Fruit fly (Drosophila melanogaster): ENCODE measurements around the gene CG43737.

The CG43737 gene

DNA sequence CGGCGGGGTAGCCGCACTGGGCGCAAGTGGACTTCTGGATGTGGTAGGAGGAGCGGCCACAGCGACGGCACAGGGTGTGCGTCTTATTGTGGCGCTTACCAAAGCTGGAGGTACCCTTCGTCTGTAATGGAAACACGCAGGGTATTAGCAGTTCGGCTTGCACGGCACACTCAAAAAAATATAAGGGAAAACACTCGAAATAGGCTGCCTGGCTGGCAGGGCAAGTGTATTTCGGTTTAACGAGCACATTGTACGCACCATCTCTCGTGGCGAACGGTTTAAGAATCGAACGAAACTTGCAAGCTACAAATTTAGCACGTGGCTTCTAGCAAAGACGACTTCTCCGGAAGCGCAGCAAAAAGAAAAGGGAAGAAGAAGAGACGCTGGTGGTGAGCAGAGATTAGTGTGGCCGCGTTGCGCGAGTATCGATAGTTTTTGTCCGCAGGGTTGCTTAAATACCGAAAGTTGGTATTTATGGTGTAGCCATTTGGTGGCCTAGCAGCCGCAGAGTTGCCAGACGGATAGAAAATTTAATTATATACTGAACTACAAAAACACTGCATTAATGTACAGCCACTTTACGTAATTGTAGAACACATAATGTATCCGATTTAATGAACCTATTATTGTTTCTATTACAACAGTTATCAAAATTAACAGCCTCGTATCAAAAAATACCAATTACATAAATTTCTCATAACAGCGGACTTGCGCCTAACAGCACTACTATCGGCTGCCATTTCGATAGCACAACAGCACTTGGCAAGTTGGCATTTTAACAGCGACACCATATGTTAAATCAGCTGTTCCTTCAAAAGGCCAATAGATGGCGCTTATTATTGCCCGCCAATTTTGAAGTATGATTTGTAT lies 36.0 kb upstream of the CG43737 start, which contains the start of gene RpL37-1 (continued):
- TF ChIP-seq net (GFP tag; optimal IDR thresholded peaks at IDR 0.05) (peak; percentile 58), CG8119 (GFP tag; IDR thresholded peaks at IDR 0.05) (no peak), CG6163 (GFP tag; IDR thresholded peaks at IDR 0.05) (peak; percentile 72), Gug (GFP tag; IDR thresholded peaks at IDR 0.05) (no peak), CG8632 (GFP tag; optimal IDR thresholded peaks at IDR 0.05) (peak; percentile 38), spab (GFP tag; optimal IDR thresholded peaks at IDR 0.05) (no peak), CG10631 (GFP tag; optimal IDR thresholded peaks at IDR 0.05) (peak; percentile 17), OdsH (GFP tag; optimal IDR thresholded peaks at IDR 0.05) (peak; percentile 26), CG3919 (GFP tag; optimal IDR thresholded peaks at IDR 0.05) (peak; percentile 60), Met (GFP tag; optimal IDR thresholded peaks at IDR 0.05) (peak; percentile 57), CG3032 (tag; optimal IDR thresholded peaks at IDR 0.05) (peak; percentile 32), CG6854 (GFP tag; optimal IDR thresholded peaks at IDR 0.05) (peak; percentile 77), CG4318 (GFP tag; optimal IDR thresholded peaks at IDR 0.05) (no peak), topi (GFP tag; optimal IDR thresholded peaks at IDR 0.05) (peak; percentile 55), Eip93F (GFP tag; optimal IDR thresholded peaks at IDR 0.05) (no peak), CG10669 (GFP tag; optimal IDR thresholded peaks at IDR 0.05) (no peak), Ets21C (GFP tag; optimal IDR thresholded peaks at IDR 0.05) (no peak), Hr39 (GFP tag; optimal IDR thresholded peaks at IDR 0.05) (peak; percentile 51), dsx (GFP tag; optimal IDR thresholded peaks at IDR 0.05; ENCODE audit: poor library complexity, severe bottlenecking) (no peak), Hr4 (GFP tag; optimal IDR thresholded peaks at IDR 0.05) (no peak), CG11294 (GFP tag; IDR thresholded peaks at IDR 0.05) (no peak), CG34406 (GFP tag; optimal IDR thresholded peaks at IDR 0.05) (no peak), Hr38 (GFP tag; optimal IDR thresholded peaks at IDR 0.05) (no peak), acj6 (GFP tag; optimal IDR thresholded peaks at IDR 0.05) (peak; percentile 27), CG6808 (GFP tag; optimal IDR thresholded peaks at IDR 0.05) (peak; percentile 20), Sox15 (GFP tag; optimal IDR thresholded peaks at IDR 0.05) (peak; percentile 2), Eip78C (GFP tag) (peak; percentile 85), vri (GFP tag; optimal IDR thresholded peaks at IDR 0.05) (peak; percentile 47), Sox14 (GFP tag; optimal IDR thresholded peaks at IDR 0.05) (peak; percentile 3), svp (GFP tag) (no peak), CG15336 (GFP tag; IDR thresholded peaks at IDR 0.05) (no peak), Smox (GFP tag; optimal IDR thresholded peaks at IDR 0.05) (peak; percentile 26), fd85E (GFP tag; optimal IDR thresholded peaks at IDR 0.05) (no peak), dac (GFP tag; optimal IDR thresholded peaks at IDR 0.05) (no peak), CG32006 (GFP tag; optimal IDR thresholded peaks at IDR 0.05) (peak; percentile 32)

DNA sequence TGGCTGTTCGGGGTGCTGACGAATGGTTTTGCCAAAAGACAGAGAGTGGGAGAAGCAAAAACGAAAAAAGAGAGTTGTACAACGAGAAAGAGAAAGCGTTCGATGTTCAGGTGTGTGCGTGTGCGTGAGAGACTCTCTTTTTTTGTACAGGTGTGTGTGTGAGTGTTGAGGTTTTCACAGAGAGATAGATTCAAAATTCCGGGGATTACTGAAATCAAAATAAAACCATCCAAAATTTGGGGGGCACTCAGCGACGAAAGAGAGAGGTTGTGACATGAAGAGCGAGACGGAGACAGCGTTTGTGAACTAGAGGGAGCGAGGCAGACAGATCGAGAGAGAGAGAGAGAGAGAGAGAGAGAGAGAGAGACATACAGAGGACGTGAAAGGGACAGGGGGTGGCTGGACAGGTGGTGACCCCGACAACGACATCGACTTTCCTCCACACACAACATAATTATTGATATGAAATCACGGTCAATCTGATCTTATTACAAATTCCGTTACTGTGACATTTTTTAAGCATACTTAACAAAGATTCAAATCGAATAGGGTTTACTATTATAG lies 31.9 kb upstream of the CG43737 start:
- TF ChIP-seq net (GFP tag; optimal IDR thresholded peaks at IDR 0.05) = no peak
- TF ChIP-seq CG8319 (GFP tag; optimal IDR thresholded peaks at IDR 0.05) = peak; percentile 71
- no peak for TF ChIP-seq CG7368 (GFP tag; optimal IDR thresholded peaks at IDR 0.05)
- TF ChIP-seq Eip78C (GFP tag) = peak; percentile 2
- no peak for TF ChIP-seq vri (GFP tag; optimal IDR thresholded peaks at IDR 0.05)

DNA sequence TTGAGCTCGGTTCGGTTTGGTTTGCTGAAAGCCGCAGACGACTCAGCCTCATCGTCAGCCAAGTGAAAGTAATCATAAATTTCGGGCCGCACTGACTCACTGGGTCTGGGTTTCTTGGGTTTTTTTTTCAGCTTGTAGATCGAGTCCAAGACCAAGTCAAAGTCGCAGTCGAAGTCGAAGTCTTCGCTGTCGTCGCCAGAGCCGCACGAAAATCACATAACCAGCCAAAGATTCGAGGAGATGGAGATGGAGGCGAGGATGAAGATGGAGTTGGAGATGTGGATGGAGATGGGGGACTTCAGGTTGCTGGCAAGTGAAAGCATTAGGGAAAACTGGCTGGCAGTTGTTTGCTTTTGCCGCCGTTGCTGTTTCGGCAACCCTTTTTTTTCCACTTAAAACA lies 28.2 kb upstream of the CG43737 start:
- no peak for TF ChIP-seq CG4318 (GFP tag; optimal IDR thresholded peaks at IDR 0.05)
- no peak for TF ChIP-seq CG10631 (GFP tag; optimal IDR thresholded peaks at IDR 0.05)
- TF ChIP-seq cyc (GFP tag; optimal IDR thresholded peaks at IDR 0.05) = no peak
- no peak for TF ChIP-seq CG8632 (GFP tag; optimal IDR thresholded peaks at IDR 0.05)
- TF ChIP-seq Blimp-1 (GFP tag; optimal IDR thresholded peaks at IDR 0.05) = peak; percentile 45
- no peak for TF ChIP-seq eg (GFP tag; IDR thresholded peaks at IDR 0.05)
